Fruit fly (Drosophila melanogaster) Kc167 (cell line): Measurements from ENCODE around the gene shop.

ENCODE experiments used
- h ChIP-seq: fragments of >200 bp; optimal IDR thresholded peaks from 3 replicates; lab custom pipeline; 2018; ENCODE audit warnings: missing external identifiers
- psq ChIP-seq: fragments of >200 bp; optimal IDR thresholded peaks from 2 replicates; lab custom pipeline; 2017; ENCODE audit warnings: missing external identifiers

The shop gene

DNA sequence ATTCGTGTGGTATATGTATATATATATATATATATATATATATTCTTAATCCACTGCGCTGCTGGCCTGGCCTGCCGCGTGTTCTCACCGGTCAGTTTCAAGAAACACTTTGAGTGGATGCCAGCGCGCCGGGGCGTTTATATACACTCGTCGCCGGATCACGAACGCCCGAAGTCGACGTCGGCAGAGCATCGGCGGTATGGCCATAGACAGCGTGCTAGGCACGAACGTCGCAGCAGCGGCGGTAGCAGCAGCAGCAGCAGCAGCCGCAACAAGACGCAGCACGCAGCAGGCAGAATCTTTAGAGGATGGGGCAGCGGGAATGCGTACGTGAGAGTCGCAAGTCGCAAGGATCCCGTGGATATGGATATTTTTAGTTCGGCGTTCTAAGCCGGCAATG is 50.8 kb downstream of the shop start, which contains the start of gene bnb:
bnb (minus strand) TSS at position 121 of the 400 bp plus-strand sequence.
- TF ChIP-seq h (lab: Kevin White, UChicago) (no peak), psq (lab: Kevin White, UChicago) (no peak)
